Worm (Caenorhabditis elegans) whole organism, early embryonic: Measurements from ENCODE around the gene spcs-2.

Source experiments
- B0310.2 ChIP-seq: sonication (generic microtip); optimal IDR thresholded peaks from 2 replicates; lab custom pipeline; 2016; ENCODE audit warnings: mild to moderate bottlenecking, missing genetic modification characterization, missing compliant biosample characterization
- aly-1 ChIP-seq: sonication (generic microtip); optimal IDR thresholded peaks from 2 replicates; lab custom pipeline; 2016; ENCODE audit warnings: missing genetic modification characterization, missing compliant biosample characterization
- ama-1 ChIP-seq: fragments of 150-350 bp; optimal IDR thresholded peaks from 2 replicates; lab custom pipeline; 2014
- ceh-36 ChIP-seq: sonication (generic microtip); optimal IDR thresholded peaks from 2 replicates; lab custom pipeline; 2016; ENCODE audit warnings: missing genetic modification characterization, inconsistent platforms, missing compliant biosample characterization
- flt-1 ChIP-seq: fragments of 200-800 bp; sonication (Bioruptor generic); IDR thresholded peaks from 2 replicates; pipeline ENCODE4 v1.3.6; 2022; ENCODE audit warnings: missing genetic modification characterization, missing compliant biosample characterization
- hmbx-1 ChIP-seq: sonication (generic microtip); optimal IDR thresholded peaks from 2 replicates; lab custom pipeline; 2016; ENCODE audit warnings: mild to moderate bottlenecking, missing genetic modification characterization, missing compliant biosample characterization
- hmg-4 ChIP-seq: fragments of 200-800 bp; sonication (Bioruptor generic); optimal IDR thresholded peaks from 2 replicates; lab custom pipeline; 2018; ENCODE audit warnings: mild to moderate bottlenecking, missing genetic modification characterization, missing compliant biosample characterization
- hnd-1 ChIP-seq: sonication (generic microtip); optimal IDR thresholded peaks from 2 replicates; lab custom pipeline; 2016; ENCODE audit warnings: missing genetic modification characterization, missing compliant biosample characterization
- pes-1 ChIP-seq: fragments of 200-800 bp; sonication (Bioruptor generic); IDR thresholded peaks from 2 replicates; pipeline ENCODE4 v1.3.6; 2022; ENCODE audit warnings: missing genetic modification reagents, missing genetic modification characterization, missing compliant biosample characterization
- scrt-1 ChIP-seq: fragments of 200-800 bp; sonication (Bioruptor generic); IDR thresholded peaks from 2 replicates; pipeline ENCODE4 v1.3.6; 2022; ENCODE audit warnings: missing genetic modification characterization, missing compliant biosample characterization
- sea-1 ChIP-seq: fragments of 200-800 bp; sonication (Bioruptor generic); conservative IDR thresholded peaks from 2 replicates; pipeline ENCODE4 v1.3.6; 2022; ENCODE audit warnings: missing genetic modification characterization, missing compliant biosample characterization
- tbx-11 ChIP-seq: fragments of 200-800 bp; sonication (Bioruptor generic); IDR thresholded peaks from 2 replicates; pipeline ENCODE4 v1.3.6; 2022; ENCODE audit warnings: missing genetic modification characterization, missing compliant biosample characterization
- tbx-37 ChIP-seq: fragments of 200-800 bp; sonication (Bioruptor generic); conservative IDR thresholded peaks from 2 replicates; pipeline ENCODE4 v1.3.6; 2022; ENCODE audit warnings: missing genetic modification reagents, missing genetic modification characterization, missing compliant biosample characterization
- tra-4 ChIP-seq: sonication (generic microtip); optimal IDR thresholded peaks from 2 replicates; lab custom pipeline; 2017; ENCODE audit warnings: missing genetic modification characterization, missing compliant biosample characterization

DNA sequence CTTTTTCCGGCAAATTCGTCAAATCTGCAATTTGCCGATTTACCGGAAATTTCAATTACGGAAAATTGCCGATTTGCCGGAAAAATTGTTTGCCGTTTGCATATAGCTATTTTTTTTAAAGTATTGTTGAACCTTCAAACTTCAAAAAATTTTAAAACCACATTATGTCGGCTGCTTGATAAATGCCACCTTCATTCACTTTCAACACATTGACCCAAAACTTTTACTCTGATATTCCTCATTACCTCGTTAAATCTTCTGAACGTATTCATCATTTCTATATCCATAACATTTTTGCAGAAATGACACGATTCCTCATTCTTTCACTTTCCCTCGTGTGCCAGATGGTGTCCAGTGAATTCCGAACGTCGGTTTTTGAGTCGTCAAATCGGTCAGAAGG, 45.8 kb upstream of the spcs-2 start, which contains the start of gene Y37D8A.3:
- TF ChIP-seq tbx-11 (GFP tag; lab: Robert Waterston, UW), result no peak
- no peak for TF ChIP-seq tbx-37 (GFP tag; lab: Robert Waterston, UW)
- no peak for TF ChIP-seq sea-1 (GFP tag; lab: Robert Waterston, UW)
- TF ChIP-seq ama-1 (lab: Kevin White, UChicago), result no peak
- no peak for TF ChIP-seq scrt-1 (GFP tag; lab: Robert Waterston, UW)
- TF ChIP-seq B0310.2 (tag; lab: Kevin White, UChicago), result no peak
- no peak for TF ChIP-seq flt-1 (GFP tag; lab: Robert Waterston, UW)
- no peak for TF ChIP-seq hnd-1 (tag; lab: Kevin White, UChicago)
- no peak for TF ChIP-seq hmbx-1 (tag; lab: Kevin White, UChicago)
- TF ChIP-seq pes-1 (GFP tag; lab: Robert Waterston, UW), result no peak
- TF ChIP-seq hmg-4 (GFP tag; lab: Kevin White, UChicago), result no peak
- TF ChIP-seq aly-1, result no peak
- TF ChIP-seq tra-4, result no peak
- no peak for TF ChIP-seq ceh-36 (tag; lab: Kevin White, UChicago)
